Worm (Caenorhabditis elegans) whole organism, late embryonic: ENCODE results near the gene znfx-1.

Experiments
- F13H6.1 ChIP-seq: sonication (generic microtip); optimal IDR thresholded peaks from 2 replicates; lab custom pipeline; 2016; ENCODE audit warnings: missing genetic modification characterization, missing compliant biosample characterization
- K02D7.2 ChIP-seq: sonication (generic microtip); optimal IDR thresholded peaks from 2 replicates; lab custom pipeline; 2017; ENCODE audit warnings: mild to moderate bottlenecking, missing genetic modification characterization, missing compliant biosample characterization
- K09A11.1 ChIP-seq: sonication (generic microtip); optimal IDR thresholded peaks from 2 replicates; lab custom pipeline; 2017; ENCODE audit warnings: antibody characterized with exemption, mild to moderate bottlenecking, missing genetic modification characterization, missing compliant biosample characterization; ENCODE audit not compliant: insufficient read depth
- ceh-18 ChIP-seq: sonication (generic microtip); optimal IDR thresholded peaks from 2 replicates; lab custom pipeline; 2016; ENCODE audit warnings: missing genetic modification characterization, missing compliant biosample characterization
- ceh-2 ChIP-seq: sonication (generic microtip); optimal IDR thresholded peaks from 2 replicates; lab custom pipeline; 2016; ENCODE audit warnings: missing genotype, missing genetic modification characterization, missing compliant biosample characterization
- ceh-30 ChIP-seq: fragments of 150-350 bp; optimal IDR thresholded peaks from 2 replicates; lab custom pipeline; 2014; ENCODE audit warnings: missing biosample characterization, missing genetic modification characterization
- ceh-31 ChIP-seq: sonication (generic microtip); optimal IDR thresholded peaks from 2 replicates; lab custom pipeline; 2016; ENCODE audit warnings: missing genetic modification characterization, missing compliant biosample characterization
- ceh-34 ChIP-seq: sonication (generic microtip); optimal IDR thresholded peaks from 2 replicates; lab custom pipeline; 2016; ENCODE audit warnings: mild to moderate bottlenecking, missing genetic modification characterization, missing compliant biosample characterization
- ceh-45 ChIP-seq: fragments of 200-800 bp; sonication (Bioruptor generic); IDR thresholded peaks from 2 replicates; pipeline ENCODE4 v1.3.6; 2022; ENCODE audit warnings: missing genetic modification reagents, missing genetic modification characterization, missing compliant biosample characterization
- ceh-48 ChIP-seq: sonication (generic microtip); optimal IDR thresholded peaks from 2 replicates; lab custom pipeline; 2016; ENCODE audit warnings: missing genetic modification characterization, inconsistent platforms, missing compliant biosample characterization
- ceh-6 ChIP-seq: fragments of 200-800 bp; sonication (Bioruptor generic); optimal IDR thresholded peaks from 2 replicates; lab custom pipeline; 2018; ENCODE audit warnings: mild to moderate bottlenecking, missing genetic modification characterization, missing compliant biosample characterization
- elt-4 ChIP-seq: sonication (generic microtip); optimal IDR thresholded peaks from 2 replicates; lab custom pipeline; 2016; ENCODE audit warnings: missing genetic modification characterization, missing compliant biosample characterization
- ets-4 ChIP-seq: sonication (generic microtip); optimal IDR thresholded peaks from 2 replicates; lab custom pipeline; 2016; ENCODE audit warnings: missing genetic modification characterization, missing compliant biosample characterization
- fkh-10 ChIP-seq: fragments of 150-350 bp; optimal IDR thresholded peaks from 2 replicates; lab custom pipeline; 2014; ENCODE audit warnings: missing biosample characterization, missing genetic modification reagents, missing genetic modification characterization
- hlh-15 ChIP-seq: sonication (generic microtip); optimal IDR thresholded peaks from 2 replicates; lab custom pipeline; 2016; ENCODE audit warnings: missing genetic modification characterization, missing compliant biosample characterization
- hlh-30 ChIP-seq: sonication (generic microtip); optimal IDR thresholded peaks from 2 replicates; lab custom pipeline; 2017; ENCODE audit warnings: antibody characterized with exemption, missing genetic modification characterization, missing compliant biosample characterization; ENCODE audit not compliant: insufficient read depth
- lim-6 ChIP-seq: sonication (generic microtip); optimal IDR thresholded peaks from 2 replicates; lab custom pipeline; 2016; ENCODE audit warnings: missing genetic modification characterization, missing compliant biosample characterization
- mec-3 ChIP-seq: sonication (generic microtip); optimal IDR thresholded peaks from 2 replicates; lab custom pipeline; 2016; ENCODE audit warnings: borderline replicate concordance, missing genetic modification characterization, missing compliant biosample characterization
- nfya-1 ChIP-seq: sonication (generic microtip); optimal IDR thresholded peaks from 2 replicates; lab custom pipeline; 2017; ENCODE audit warnings: missing genetic modification characterization, mild to moderate bottlenecking, missing compliant biosample characterization, antibody characterized with exemption, moderate library complexity
- nhr-11 ChIP-seq: fragments of 150-350 bp; optimal IDR thresholded peaks from 2 replicates; lab custom pipeline; 2014; ENCODE audit warnings: missing biosample characterization, missing genetic modification characterization
- pat-9 ChIP-seq: fragments of 200-800 bp; sonication (Bioruptor generic); optimal IDR thresholded peaks from 2 replicates; lab custom pipeline; 2018; ENCODE audit warnings: mild to moderate bottlenecking, missing genetic modification characterization, moderate library complexity, missing compliant biosample characterization
- pha-4 ChIP-seq: fragments of 150-350 bp; optimal IDR thresholded peaks from 2 replicates; lab custom pipeline; 2018; ENCODE audit warnings: missing biosample characterization, missing genetic modification reagents, missing genetic modification characterization
- pros-1 ChIP-seq: fragments of 150-350 bp; optimal IDR thresholded peaks from 2 replicates; lab custom pipeline; 2014; ENCODE audit warnings: missing biosample characterization, missing genetic modification reagents, missing genetic modification characterization
- tbx-2 ChIP-seq: sonication (generic microtip); optimal IDR thresholded peaks from 2 replicates; lab custom pipeline; 2016; ENCODE audit warnings: missing genetic modification characterization, missing compliant biosample characterization
- tbx-7 ChIP-seq: sonication (generic microtip); optimal IDR thresholded peaks from 2 replicates; lab custom pipeline; 2016; ENCODE audit warnings: missing genotype, missing genetic modification characterization, missing compliant biosample characterization
- unc-42 ChIP-seq: sonication (generic microtip); optimal IDR thresholded peaks from 2 replicates; lab custom pipeline; 2016; ENCODE audit warnings: missing genotype, missing genetic modification characterization, missing compliant biosample characterization
- unc-55 ChIP-seq: sonication (generic microtip); optimal IDR thresholded peaks from 2 replicates; lab custom pipeline; 2017; ENCODE audit warnings: missing biosample characterization, missing genetic modification reagents, missing genetic modification characterization
- ztf-16 ChIP-seq: sonication (generic microtip); optimal IDR thresholded peaks from 2 replicates; lab custom pipeline; 2017; ENCODE audit warnings: missing genetic modification characterization, missing compliant biosample characterization

znfx-1 gene

DNA sequence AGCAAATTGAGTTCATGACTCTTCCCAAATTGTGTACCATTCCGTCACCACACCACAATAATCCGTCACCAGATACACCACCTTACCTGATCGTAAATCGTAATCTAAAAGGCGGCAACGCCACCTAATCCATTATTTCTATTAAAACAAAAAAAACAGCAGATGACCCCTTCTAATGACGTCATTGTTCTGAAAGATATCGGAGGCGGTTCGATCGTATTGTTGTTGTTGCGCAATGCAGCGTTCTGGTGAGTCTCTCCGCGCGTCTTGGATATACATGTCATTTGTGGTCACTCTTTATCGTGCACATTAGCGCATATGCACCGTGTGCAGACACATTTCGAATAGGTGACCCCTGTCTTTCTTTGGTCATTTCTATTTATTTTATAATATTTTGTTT is 55.5 kb downstream of the znfx-1 start:
- TF ChIP-seq ceh-2 (tag; lab: Kevin White, UChicago), result no peak
- TF ChIP-seq tbx-2, result peak; percentile 45
- TF ChIP-seq, all 69 proteins: peak for 1

DNA sequence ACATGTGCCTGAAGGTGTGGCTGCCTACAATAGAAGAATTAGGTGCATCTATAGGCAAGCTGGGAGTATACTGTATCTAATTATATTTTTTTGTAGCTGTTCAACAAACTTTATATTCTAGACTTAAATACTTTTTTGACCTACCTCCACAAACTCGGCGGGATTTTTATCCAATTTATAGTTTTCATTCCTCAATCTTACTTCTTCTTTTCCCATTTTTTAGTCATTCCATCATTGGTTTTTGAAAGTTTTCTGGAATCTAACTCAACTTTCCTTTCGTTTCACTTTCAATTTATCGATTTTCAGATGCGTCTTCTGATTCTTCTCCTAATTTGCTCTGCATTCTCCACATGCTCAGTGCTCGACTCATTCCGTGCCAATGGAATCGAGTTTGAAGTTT is 56.1 kb downstream of the znfx-1 start, which contains the start of gene C01G6.3:
Gene C01G6.3 (plus strand): TSS at position 301 of the 400 bp plus-strand sequence.
- TF ChIP-seq ztf-16 (tag; lab: Kevin White, UChicago) (no peak), mec-3 (no peak), unc-42 (no peak), K09A11.1 (no peak), ceh-48 (no peak), nhr-11 (no peak), hlh-15 (tag; lab: Kevin White, UChicago) (no peak), ceh-30 (tag; lab: Kevin White, UChicago) (no peak), ceh-45 (GFP tag; lab: Robert Waterston, UW) (no peak), nfya-1 (tag; lab: Kevin White, UChicago) (no peak), elt-4 (tag; lab: Kevin White, UChicago) (no peak), pros-1 (no peak), ceh-6 (no peak)

DNA sequence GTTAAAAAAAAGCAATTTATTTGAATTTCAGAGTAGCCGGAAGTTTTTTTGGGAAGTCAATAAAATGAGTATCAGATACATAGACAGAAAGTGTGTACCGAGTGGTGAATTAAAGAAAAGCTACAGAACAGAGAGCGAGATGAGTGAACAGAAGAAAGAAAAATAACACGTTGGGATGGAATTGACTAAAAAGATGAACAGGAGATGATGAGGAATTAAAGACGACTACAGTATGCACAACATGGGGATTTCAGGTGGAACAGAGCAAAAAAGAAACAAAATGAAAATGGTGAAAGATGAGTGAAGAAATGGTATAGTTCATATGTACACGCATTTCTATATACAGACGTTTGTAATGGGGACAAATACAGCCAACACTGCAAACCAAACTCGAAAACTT is 57.8 kb downstream of the znfx-1 start:
- TF ChIP-seq fkh-10, result no peak
- TF ChIP-seq ztf-16 (tag; lab: Kevin White, UChicago), result no peak
- no peak for TF ChIP-seq hlh-15 (tag; lab: Kevin White, UChicago)
- no peak for TF ChIP-seq pros-1
- no peak for TF ChIP-seq ceh-31 (tag; lab: Kevin White, UChicago)
- TF ChIP-seq ceh-48, result no peak
- TF ChIP-seq elt-4 (tag; lab: Kevin White, UChicago), result no peak
- TF ChIP-seq ets-4 (tag; lab: Kevin White, UChicago), result no peak
- TF ChIP-seq hlh-30 (tag; lab: Kevin White, UChicago), result no peak
- TF ChIP-seq F13H6.1 (tag; lab: Kevin White, UChicago), result no peak
- TF ChIP-seq nfya-1 (tag; lab: Kevin White, UChicago), result no peak
- TF ChIP-seq tbx-7 (tag; lab: Kevin White, UChicago), result no peak
- TF ChIP-seq unc-55 (GFP tag; lab: Kevin White, UChicago), result no peak
- no peak for TF ChIP-seq pat-9
- no peak for TF ChIP-seq ceh-18
- TF ChIP-seq lim-6 (tag; lab: Kevin White, UChicago), result no peak
- no peak for TF ChIP-seq ceh-34
- TF ChIP-seq K02D7.2 (tag; lab: Kevin White, UChicago), result no peak
- TF ChIP-seq pha-4 (tag; lab: Kevin White, UChicago), result no peak
